Worm (Caenorhabditis elegans): Measurements from ENCODE around the gene arrd-23.

- TF ChIP-seq mes-2 (tag; optimal IDR thresholded peaks at IDR 0.05; ENCODE audit: poor library complexity, severe bottlenecking) (no peak), unc-130 (GFP tag; optimal IDR thresholded peaks at IDR 0.05) (no peak), ZK337.2 (GFP tag; IDR thresholded peaks at IDR 0.05) (no peak), aly-2 (tag; optimal IDR thresholded peaks at IDR 0.05) (no peak), unc-62 (GFP tag; optimal IDR thresholded peaks at IDR 0.05 in 1 of 2) (no peak), unc-62 (tag; optimal IDR thresholded peaks at IDR 0.05) (no peak), nhr-77 (tag; optimal IDR thresholded peaks at IDR 0.05) (no peak), dpl-1 (GFP tag; optimal IDR thresholded peaks at IDR 0.05) (no peak), pqm-1 (tag; optimal IDR thresholded peaks at IDR 0.05) (no peak), lin-39 (tag; optimal IDR thresholded peaks at IDR 0.05) (no peak), nhr-11 (tag; optimal IDR thresholded peaks at IDR 0.05) (no peak), daf-12 (tag; optimal IDR thresholded peaks at IDR 0.05) (no peak)
Measured at ce11 chrX:4900685-4901084, 14.9 kb downstream of the arrd-23 start, which contains the start of gene T07F12.4.
